Fruit fly (Drosophila melanogaster) whole organism, embryonic: Measurements from ENCODE around the gene CG1847.
A peak's percentile ranks its signal among the peaks of the same experiment; 100 is the strongest.

Source experiments
- Abd-B ChIP-seq: fragments of 200-800 bp; sonication (Bioruptor generic); optimal IDR thresholded peaks from 2 replicates; lab custom pipeline; 2018; ENCODE audit warnings: missing biosample characterization, mild to moderate bottlenecking, missing genetic modification characterization, moderate library complexity
- Atf3 ChIP-seq: fragments of 200-800 bp; sonication (Bioruptor generic); optimal IDR thresholded peaks from 3 replicates; lab custom pipeline; 2016; ENCODE audit warnings: missing biosample characterization, missing genetic modification characterization
- BEAF-32 ChIP-seq: fragments of 200-800 bp; sonication (Bioruptor generic); optimal IDR thresholded peaks from 3 replicates; lab custom pipeline; 2017; ENCODE audit warnings: missing biosample characterization, missing genetic modification characterization, mild to moderate bottlenecking, moderate library complexity, missing genetic modification reagents
- CG10274 ChIP-seq: fragments of 200-800 bp; sonication (Bioruptor generic); optimal IDR thresholded peaks from 3 replicates; lab custom pipeline; 2017; ENCODE audit warnings: missing biosample characterization, mild to moderate bottlenecking, missing genetic modification characterization
- CG10431 ChIP-seq: fragments of 200-800 bp; sonication (Bioruptor generic); optimal IDR thresholded peaks from 3 replicates; lab custom pipeline; 2018; ENCODE audit warnings: missing biosample characterization, mild to moderate bottlenecking, missing genetic modification characterization
- CG10543 ChIP-seq: fragments of 200-800 bp; sonication (Bioruptor generic); optimal IDR thresholded peaks from 3 replicates; lab custom pipeline; 2017; ENCODE audit warnings: missing biosample characterization, mild to moderate bottlenecking, missing genetic modification characterization, moderate library complexity
- CG11723 ChIP-seq: fragments of 200-800 bp; sonication (Bioruptor generic); optimal IDR thresholded peaks from 2 replicates; lab custom pipeline; 2017; ENCODE audit warnings: missing biosample characterization, mild to moderate bottlenecking, missing genetic modification characterization
- CG12155 ChIP-seq: fragments of 200-800 bp; sonication (Bioruptor generic); optimal IDR thresholded peaks from 3 replicates; lab custom pipeline; 2016; ENCODE audit warnings: missing biosample characterization, missing genetic modification characterization
- CG12236 ChIP-seq: fragments of 200-800 bp; sonication (Bioruptor generic); optimal IDR thresholded peaks from 2 replicates; lab custom pipeline; 2016; ENCODE audit warnings: missing biosample characterization, missing genetic modification characterization
- CG14441 ChIP-seq: fragments of 200-800 bp; sonication (Bioruptor generic); IDR thresholded peaks from 2 replicates; pipeline ENCODE4 v1.3.6; 2022; ENCODE audit warnings: missing biosample characterization, missing genetic modification characterization
- CG1647 ChIP-seq: fragments of 200-800 bp; sonication (Bioruptor generic); optimal IDR thresholded peaks from 3 replicates; lab custom pipeline; 2016; ENCODE audit warnings: missing biosample characterization, missing genetic modification characterization
- CG16863 ChIP-seq: fragments of 200-800 bp; sonication (Bioruptor generic); optimal IDR thresholded peaks from 3 replicates; lab custom pipeline; 2016; ENCODE audit warnings: missing biosample characterization, missing genetic modification characterization
- CG17802 ChIP-seq: fragments of 200-800 bp; sonication (Bioruptor generic); optimal IDR thresholded peaks from 2 replicates; lab custom pipeline; 2018; ENCODE audit warnings: missing biosample characterization, mild to moderate bottlenecking, missing genetic modification characterization, moderate library complexity
- CG17912 ChIP-seq: fragments of 200-800 bp; sonication (Bioruptor generic); optimal IDR thresholded peaks from 2 replicates; lab custom pipeline; 2018; ENCODE audit warnings: missing biosample characterization, mild to moderate bottlenecking, missing genetic modification characterization
- CG2202 ChIP-seq: fragments of 200-800 bp; sonication (Bioruptor generic); optimal IDR thresholded peaks from 2 replicates; lab custom pipeline; 2018; ENCODE audit warnings: missing biosample characterization, mild to moderate bottlenecking, missing genetic modification characterization
- CG2875 ChIP-seq: fragments of 200-800 bp; sonication (Bioruptor generic); optimal IDR thresholded peaks from 2 replicates; lab custom pipeline; 2017; ENCODE audit warnings: missing biosample characterization, mild to moderate bottlenecking, missing genetic modification characterization, missing genetic modification reagents
- CG3847 ChIP-seq: fragments of 200-800 bp; sonication (Bioruptor generic); IDR thresholded peaks from 2 replicates; pipeline ENCODE4 v1.3.6; 2022; ENCODE audit warnings: missing biosample characterization, missing genetic modification characterization
- CG4360 ChIP-seq: fragments of 200-800 bp; sonication (Bioruptor generic); IDR thresholded peaks from 2 replicates; pipeline ENCODE4 v1.3.6; 2022; ENCODE audit warnings: missing biosample characterization, missing genetic modification characterization
- CG8944 ChIP-seq: fragments of 200-800 bp; sonication (Bioruptor generic); optimal IDR thresholded peaks from 3 replicates; lab custom pipeline; 2016; ENCODE audit warnings: missing biosample characterization, missing genetic modification characterization
- CoRest ChIP-seq: fragments of 200-800 bp; sonication (Bioruptor generic); optimal IDR thresholded peaks from 3 replicates; lab custom pipeline; 2018; ENCODE audit warnings: missing biosample characterization, mild to moderate bottlenecking, missing genetic modification characterization, moderate library complexity
- Dbx ChIP-seq: fragments of 200-800 bp; sonication (Bioruptor generic); IDR thresholded peaks from 3 replicates; pipeline ENCODE4 v1.3.6; 2022; ENCODE audit warnings: missing biosample characterization, missing genetic modification characterization
- H15 ChIP-seq: fragments of 200-800 bp; sonication (Bioruptor generic); IDR thresholded peaks from 3 replicates; pipeline ENCODE4 v1.3.6; 2022; ENCODE audit warnings: missing biosample characterization, missing genetic modification characterization
- HLH54F ChIP-seq: fragments of 200-800 bp; sonication (Bioruptor generic); optimal IDR thresholded peaks from 3 replicates; lab custom pipeline; 2016; ENCODE audit warnings: missing biosample characterization, missing genetic modification characterization
- Hand ChIP-seq: fragments of 200-800 bp; sonication (Bioruptor generic); optimal IDR thresholded peaks from 2 replicates; lab custom pipeline; 2017; ENCODE audit warnings: mild to moderate bottlenecking, missing biosample characterization, missing genetic modification reagents, missing genetic modification characterization
- Mes4 ChIP-seq: fragments of 200-800 bp; sonication (Bioruptor generic); optimal IDR thresholded peaks from 2 replicates; lab custom pipeline; 2016; ENCODE audit warnings: missing biosample characterization, missing genetic modification characterization
- Pdp1 ChIP-seq, 2 experiments: fragments of 200-800 bp; sonication (Bioruptor generic); optimal IDR thresholded peaks; 3 replicates each; lab custom pipeline; 2016; ENCODE audit warnings: missing biosample characterization in 2 of 2, missing genetic modification characterization in 2 of 2, mild to moderate bottlenecking in 1 of 2, moderate library complexity in 1 of 2
- Rfx ChIP-seq: fragments of 200-800 bp; sonication (Bioruptor generic); IDR thresholded peaks from 2 replicates; pipeline ENCODE4 v1.3.6; 2022; ENCODE audit warnings: missing biosample characterization, missing genetic modification characterization
- Sox100B ChIP-seq: fragments of 200-800 bp; sonication (Bioruptor generic); optimal IDR thresholded peaks from 3 replicates; lab custom pipeline; 2018; ENCODE audit warnings: missing biosample characterization, mild to moderate bottlenecking, missing genetic modification characterization
- Spps ChIP-seq: fragments of 200-800 bp; sonication (Bioruptor generic); optimal IDR thresholded peaks from 2 replicates; lab custom pipeline; 2018; ENCODE audit warnings: missing biosample characterization, mild to moderate bottlenecking, missing genetic modification characterization
- Ssrp ChIP-seq: fragments of 200-800 bp; sonication (Bioruptor generic); optimal IDR thresholded peaks from 2 replicates; lab custom pipeline; 2018; ENCODE audit warnings: missing biosample characterization, mild to moderate bottlenecking, missing genetic modification characterization, moderate library complexity
- amos ChIP-seq: fragments of 200-800 bp; sonication (Bioruptor generic); IDR thresholded peaks from 2 replicates; pipeline ENCODE4 v1.3.6; 2022; ENCODE audit warnings: missing biosample characterization, missing genetic modification characterization; ENCODE audit not compliant: partially characterized antibody
- fd102C ChIP-seq: fragments of 200-800 bp; sonication (Bioruptor generic); optimal IDR thresholded peaks from 2 replicates; lab custom pipeline; 2018; ENCODE audit warnings: missing biosample characterization, mild to moderate bottlenecking, missing genetic modification characterization, moderate library complexity
- gcm2 ChIP-seq: fragments of 200-800 bp; sonication (Bioruptor generic); optimal IDR thresholded peaks from 2 replicates; lab custom pipeline; 2016; ENCODE audit warnings: missing biosample characterization, missing genetic modification characterization
- grau ChIP-seq: fragments of 200-800 bp; optimal IDR thresholded peaks from 3 replicates; lab custom pipeline; 2019; ENCODE audit warnings: missing biosample characterization, mild to moderate bottlenecking, missing genetic modification characterization, moderate library complexity
- inv ChIP-seq: fragments of 200-800 bp; sonication (Bioruptor generic); IDR thresholded peaks from 2 replicates; pipeline ENCODE4 v1.3.6; 2022; ENCODE audit warnings: missing biosample characterization, missing genetic modification characterization; ENCODE audit not compliant: partially characterized antibody
- jigr1 ChIP-seq: fragments of 200-800 bp; sonication (Bioruptor generic); IDR thresholded peaks from 3 replicates; pipeline ENCODE4 v1.3.6; 2022; ENCODE audit warnings: missing biosample characterization, missing genetic modification characterization
- mirr ChIP-seq: fragments of 200-800 bp; sonication (Bioruptor generic); optimal IDR thresholded peaks from 3 replicates; lab custom pipeline; 2018; ENCODE audit warnings: missing biosample characterization, mild to moderate bottlenecking, missing genetic modification characterization
- nerfin-1 ChIP-seq: fragments of 200-800 bp; sonication (Bioruptor generic); optimal IDR thresholded peaks from 3 replicates; lab custom pipeline; 2019; ENCODE audit warnings: missing biosample characterization, mild to moderate bottlenecking, missing genetic modification characterization, moderate library complexity
- run ChIP-seq: fragments of 200-800 bp; sonication (Bioruptor generic); optimal IDR thresholded peaks from 3 replicates; lab custom pipeline; 2018; ENCODE audit warnings: missing biosample characterization, mild to moderate bottlenecking, missing genetic modification characterization
- sens-2 ChIP-seq: fragments of 200-800 bp; sonication (Bioruptor generic); IDR thresholded peaks from 2 replicates; pipeline ENCODE4 v1.3.6; 2022; ENCODE audit warnings: missing biosample characterization, missing genetic modification characterization
- seq ChIP-seq: fragments of 200-800 bp; sonication (Bioruptor generic); IDR thresholded peaks from 2 replicates; pipeline ENCODE4 v1.3.6; 2022; ENCODE audit warnings: missing biosample characterization, missing genetic modification characterization
- so ChIP-seq: fragments of 200-800 bp; sonication (Bioruptor generic); IDR thresholded peaks from 3 replicates; pipeline ENCODE4 v1.3.6; 2022; ENCODE audit warnings: missing biosample characterization, missing genetic modification characterization
- stc ChIP-seq: fragments of 200-800 bp; sonication (Bioruptor generic); IDR thresholded peaks from 2 replicates; pipeline ENCODE4 v1.3.6; 2022; ENCODE audit warnings: missing biosample characterization, missing genetic modification characterization
- tgo ChIP-seq: fragments of 200-800 bp; sonication (Bioruptor generic); IDR thresholded peaks from 3 replicates; pipeline ENCODE4 v1.3.6; 2022; ENCODE audit warnings: missing biosample characterization, missing genetic modification characterization
- ttk ChIP-seq: fragments of 200-800 bp; sonication (Bioruptor generic); IDR thresholded peaks from 2 replicates; pipeline ENCODE4 v2.1.2; 2022; ENCODE audit warnings: missing biosample characterization, missing genetic modification characterization
- tup ChIP-seq: fragments of 200-800 bp; sonication (Bioruptor generic); optimal IDR thresholded peaks from 2 replicates; lab custom pipeline; 2016; ENCODE audit warnings: missing biosample characterization, mild to moderate bottlenecking, missing genetic modification characterization, moderate library complexity
- vvl ChIP-seq: fragments of 200-800 bp; sonication (Bioruptor generic); IDR thresholded peaks from 2 replicates; pipeline ENCODE4 v1.3.6; 2022; ENCODE audit warnings: missing biosample characterization, missing genetic modification characterization
- zfh1 ChIP-seq: fragments of 200-800 bp; sonication (Bioruptor generic); IDR thresholded peaks from 3 replicates; pipeline ENCODE4 v1.3.6; 2022; ENCODE audit warnings: missing biosample characterization, missing genetic modification characterization

The CG1847 gene

DNA sequence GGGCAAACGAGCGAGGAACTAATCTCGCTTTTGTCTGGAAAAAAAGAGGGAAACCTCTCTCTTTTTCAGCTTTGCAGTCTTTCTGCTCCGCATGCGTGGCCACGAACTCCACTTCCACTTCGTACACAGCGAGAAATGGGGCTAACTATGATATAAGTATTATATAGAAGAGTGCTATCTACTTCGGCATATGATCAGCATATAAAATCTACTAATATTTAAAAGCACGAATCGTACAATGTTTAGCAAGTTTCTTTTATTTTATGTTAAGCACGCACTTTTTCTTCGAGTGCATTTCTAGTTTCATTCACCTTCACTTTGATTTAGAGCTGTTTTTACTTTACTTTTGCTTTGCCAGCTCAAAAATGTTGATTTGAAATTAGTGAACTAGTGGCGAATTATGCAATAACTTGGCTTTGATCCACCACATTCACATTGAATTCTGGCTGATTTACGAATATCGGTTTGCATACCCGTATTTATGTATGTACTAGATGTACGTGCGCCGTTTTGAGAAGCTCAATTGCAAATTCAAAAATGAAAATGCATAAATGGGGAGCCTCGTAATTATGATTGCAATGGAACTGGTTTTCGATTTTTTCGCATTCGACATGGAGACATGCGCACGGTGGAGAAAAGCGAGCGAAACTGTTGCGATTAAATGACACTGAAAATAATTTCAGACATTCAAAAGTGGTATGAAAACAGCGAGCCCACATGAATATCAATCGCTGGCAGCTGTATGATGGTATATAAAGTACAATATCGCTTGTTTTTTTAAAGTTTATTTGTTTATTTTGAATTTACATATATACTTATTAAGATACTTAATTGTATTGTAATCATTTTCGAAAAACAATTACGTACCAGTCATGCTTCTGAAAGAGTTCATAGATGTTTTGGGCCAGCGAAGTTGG lies 11.2 kb upstream of the CG1847 start (continued):
- no peak for TF ChIP-seq BEAF-32
- peak; percentile 73 for TF ChIP-seq grau (tag; lab: Kevin White, UChicago)
- TF ChIP-seq Hand: no peak
- peak; percentile 72 for TF ChIP-seq CoRest (tag; lab: Kevin White, UChicago)
- peak; percentile 81 for TF ChIP-seq tgo (GFP tag; lab: Robert Waterston, UW)
- TF ChIP-seq HLH54F (GFP tag; lab: Kevin White, UChicago): peak; percentile 1
- peak; percentile 22 for TF ChIP-seq CG12236 (GFP tag; lab: Kevin White, UChicago)
- TF ChIP-seq CG12155: peak; percentile 45
- 0 out of 2 replicates have a peak, but pooled peaks have one; percentile 17 for TF ChIP-seq seq (GFP tag; lab: Robert Waterston, UW)
- peak; percentile 86 for TF ChIP-seq zfh1 (GFP tag; lab: Robert Waterston, UW)
- TF ChIP-seq tup (GFP tag; lab: Kevin White, UChicago): no peak
- TF ChIP-seq CG17802: peak; percentile 40
- no peak for TF ChIP-seq amos (GFP tag; lab: Robert Waterston, UW)
- TF ChIP-seq CG2202 (tag; lab: Kevin White, UChicago): peak; percentile 73
- no peak for TF ChIP-seq mirr (GFP tag; lab: Kevin White, UChicago)
- TF ChIP-seq gcm2 (GFP tag; lab: Kevin White, UChicago): no peak
- peak; percentile 34; the same call in 1 of the 2 replicates for TF ChIP-seq CG3847 (GFP tag; lab: Robert Waterston, UW)
- peak; percentile 32 for TF ChIP-seq CG8944 (GFP tag; lab: Kevin White, UChicago)
- peak; percentile 90 for TF ChIP-seq vvl
- peak; percentile 83 for TF ChIP-seq H15 (GFP tag; lab: Robert Waterston, UW)
- peak; percentile 86 for TF ChIP-seq CG14441 (GFP tag; lab: Robert Waterston, UW)
- no peak for TF ChIP-seq Dbx (GFP tag; lab: Robert Waterston, UW)
- TF ChIP-seq nerfin-1 (tag; lab: Kevin White, UChicago): peak; percentile 62
- peak; percentile 28 for TF ChIP-seq Mes4
- TF ChIP-seq CG10431 (GFP tag; lab: Kevin White, UChicago): no peak
- peak; percentile 31 for TF ChIP-seq CG10274 (GFP tag; lab: Kevin White, UChicago)
- peak; percentile 36 for TF ChIP-seq CG11723 (GFP tag; lab: Kevin White, UChicago)
- TF ChIP-seq sens-2 (GFP tag; lab: Robert Waterston, UW): peak; percentile 57
- TF ChIP-seq ttk: peak; percentile 84
- peak; percentile 10 for TF ChIP-seq run (tag; lab: Kevin White, UChicago)
- peak; percentile 11 for TF ChIP-seq Atf3
- TF ChIP-seq Ssrp (tag; lab: Kevin White, UChicago): peak; percentile 74
- peak; percentile 45 for TF ChIP-seq CG4360 (GFP tag; lab: Robert Waterston, UW)
- TF ChIP-seq Abd-B (GFP tag; lab: Kevin White, UChicago): peak; percentile 80
- TF ChIP-seq jigr1 (GFP tag; lab: Robert Waterston, UW): peak; percentile 75; the same call in 2 of the 3 replicates
- peak; percentile 46 for TF ChIP-seq Spps (tag; lab: Kevin White, UChicago)
- peak; percentile 35 for TF ChIP-seq CG16863 (GFP tag; lab: Kevin White, UChicago)
- peak; percentile 81 to 82 for TF ChIP-seq Pdp1 (GFP tag; optimal IDR thresholded peaks at IDR 0.05; lab: Kevin White, UChicago)
- TF ChIP-seq stc (GFP tag; lab: Robert Waterston, UW): peak; percentile 91
- peak; percentile 84 for TF ChIP-seq Rfx (GFP tag; lab: Robert Waterston, UW)
- peak; percentile 46 for TF ChIP-seq CG1647 (GFP tag; lab: Kevin White, UChicago)
- TF ChIP-seq so (GFP tag; lab: Robert Waterston, UW): peak; percentile 78
- TF ChIP-seq Sox100B (GFP tag; lab: Kevin White, UChicago): peak; percentile 71
- TF ChIP-seq fd102C (GFP tag; lab: Kevin White, UChicago): no peak
- TF ChIP-seq CG17912: peak; percentile 70
- TF ChIP-seq CG2875 (GFP tag; lab: Kevin White, UChicago): peak; percentile 48
- no peak for TF ChIP-seq inv
- peak; percentile 18 for TF ChIP-seq CG10543 (GFP tag; lab: Kevin White, UChicago)
